Worm (Caenorhabditis elegans) whole organism, L3 larva: ENCODE measurements around the gene tmbi-4.

Experiments
- R02D3.7 ChIP-seq: fragments of 150-350 bp; optimal IDR thresholded peaks from 2 replicates; lab custom pipeline; 2014; ENCODE audit warnings: missing biosample characterization, missing genetic modification characterization
- aly-2 ChIP-seq: fragments of 150-350 bp; optimal IDR thresholded peaks from 2 replicates; lab custom pipeline; 2014; ENCODE audit warnings: missing biosample characterization, missing genetic modification characterization
- ceh-16 ChIP-seq: sonication (generic microtip); optimal IDR thresholded peaks from 2 replicates; lab custom pipeline; 2017; ENCODE audit warnings: missing biosample characterization, missing genetic modification characterization
- ceh-9 ChIP-seq: sonication (generic microtip); optimal IDR thresholded peaks from 2 replicates; lab custom pipeline; 2018; ENCODE audit warnings: missing biosample characterization, missing genetic modification characterization
- daf-12 ChIP-seq: fragments of 150-350 bp; optimal IDR thresholded peaks from 2 replicates; lab custom pipeline; 2014; ENCODE audit warnings: missing biosample characterization, missing genetic modification reagents, missing genetic modification characterization
- egl-27 ChIP-seq: sonication (generic microtip); optimal IDR thresholded peaks from 4 replicates; lab custom pipeline; 2017; ENCODE audit warnings: missing biosample characterization, missing genetic modification reagents, missing genetic modification characterization
- elt-1 ChIP-seq: fragments of 150-350 bp; optimal IDR thresholded peaks from 2 replicates; lab custom pipeline; 2014; ENCODE audit warnings: missing biosample characterization, missing genetic modification characterization
- elt-2 ChIP-seq: sonication (generic microtip); optimal IDR thresholded peaks from 2 replicates; lab custom pipeline; 2016; ENCODE audit warnings: missing genetic modification reagents, mild to moderate bottlenecking, missing genetic modification characterization, missing compliant biosample characterization
- eor-1 ChIP-seq, 2 experiments: fragments of 150-350 bp; optimal IDR thresholded peaks; 2 replicates each; lab custom pipeline; 2014 to 2018; ENCODE audit warnings: missing biosample characterization in 2 of 2, missing genetic modification characterization in 2 of 2
- fkh-10 ChIP-seq: sonication (generic microtip); optimal IDR thresholded peaks from 2 replicates; lab custom pipeline; 2017; ENCODE audit warnings: missing biosample characterization, missing genetic modification reagents, missing genetic modification characterization
- jun-1 ChIP-seq: fragments of 150-350 bp; optimal IDR thresholded peaks from 2 replicates; lab custom pipeline; 2014; ENCODE audit warnings: missing biosample characterization, missing genetic modification reagents, missing genetic modification characterization
- lin-15B ChIP-seq: fragments of 150-350 bp; optimal IDR thresholded peaks from 2 replicates; lab custom pipeline; 2014; ENCODE audit warnings: missing biosample characterization, missing genetic modification characterization
- lsy-12 ChIP-seq: sonication (generic microtip); optimal IDR thresholded peaks from 2 replicates; lab custom pipeline; 2016; ENCODE audit warnings: mild to moderate bottlenecking, missing genetic modification characterization, missing compliant biosample characterization
- mml-1 ChIP-seq: fragments of 150-350 bp; sonication (generic microtip); optimal IDR thresholded peaks from 3 replicates; lab custom pipeline; 2014; ENCODE audit warnings: missing biosample characterization, missing genetic modification characterization
- nhr-12 ChIP-seq: fragments of 150-350 bp; optimal IDR thresholded peaks from 2 replicates; lab custom pipeline; 2014; ENCODE audit warnings: missing biosample characterization, missing genetic modification characterization
- nhr-23 ChIP-seq: fragments of 150-350 bp; optimal IDR thresholded peaks from 2 replicates; lab custom pipeline; 2014; ENCODE audit warnings: missing biosample characterization, missing genetic modification reagents, missing genetic modification characterization
- nhr-28 ChIP-seq: fragments of 150-350 bp; optimal IDR thresholded peaks from 2 replicates; lab custom pipeline; 2014; ENCODE audit warnings: missing biosample characterization, missing genetic modification characterization
- nhr-77 ChIP-seq: fragments of 150-350 bp; optimal IDR thresholded peaks from 2 replicates; lab custom pipeline; 2014; ENCODE audit warnings: missing biosample characterization, missing genetic modification characterization
- pha-4 ChIP-seq: fragments of 150-350 bp; optimal IDR thresholded peaks from 2 replicates; lab custom pipeline; 2014; ENCODE audit warnings: missing biosample characterization, missing genetic modification reagents, missing genetic modification characterization
- pqm-1 ChIP-seq: fragments of 150-350 bp; optimal IDR thresholded peaks from 2 replicates; lab custom pipeline; 2017; ENCODE audit warnings: missing biosample characterization, missing genetic modification characterization, inconsistent platforms
- sea-2 ChIP-seq: fragments of 150-350 bp; sonication (generic microtip); optimal IDR thresholded peaks from 4 replicates; lab custom pipeline; 2014; ENCODE audit warnings: missing biosample characterization, missing genetic modification reagents, missing genetic modification characterization
- skn-1 ChIP-seq: fragments of 150-350 bp; optimal IDR thresholded peaks from 2 replicates; lab custom pipeline; 2014; ENCODE audit warnings: missing biosample characterization, missing genetic modification characterization
- unc-62 ChIP-seq: fragments of 150-350 bp; sonication (generic microtip); optimal IDR thresholded peaks from 4 replicates; lab custom pipeline; 2014; ENCODE audit warnings: missing biosample characterization, missing genetic modification reagents, missing genetic modification characterization
- zag-1 ChIP-seq: fragments of 150-350 bp; optimal IDR thresholded peaks from 2 replicates; lab custom pipeline; 2014; ENCODE audit warnings: missing biosample characterization, missing genetic modification characterization
- ztf-4 ChIP-seq: fragments of 150-350 bp; optimal IDR thresholded peaks from 2 replicates; lab custom pipeline; 2014; ENCODE audit warnings: missing biosample characterization, missing genetic modification characterization

The tmbi-4 gene

DNA sequence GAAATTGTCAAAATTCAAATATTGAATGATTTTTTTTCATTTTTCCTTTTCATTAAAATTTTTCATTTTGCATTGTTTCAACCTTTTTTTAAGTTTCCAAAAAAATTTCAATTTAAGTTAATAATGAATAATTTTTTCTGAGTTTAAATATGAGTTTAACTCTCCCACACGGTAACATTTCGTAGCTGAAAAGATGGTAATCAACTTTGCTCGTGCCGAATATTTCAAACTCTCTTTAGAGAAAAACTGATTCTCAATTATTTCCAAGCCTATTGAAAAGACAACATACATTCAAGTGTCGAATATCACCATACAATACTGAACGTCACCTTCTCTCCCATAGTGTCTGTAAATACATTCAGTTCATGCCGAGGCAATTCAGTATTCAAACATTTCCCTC lies 58.4 kb downstream of the tmbi-4 start:
- TF ChIP-seq ztf-4 (tag; lab: Kevin White, UChicago) (no peak), elt-1 (tag; lab: Kevin White, UChicago) (no peak), R02D3.7 (tag; lab: Kevin White, UChicago) (no peak), jun-1 (tag; lab: Kevin White, UChicago) (no peak), skn-1 (tag; lab: Kevin White, UChicago) (no peak), nhr-23 (tag; lab: Kevin White, UChicago) (no peak), mml-1 (tag; lab: Kevin White, UChicago) (no peak), unc-62 (GFP tag; lab: Kevin White, UChicago) (no peak), aly-2 (no peak), ceh-9 (tag; lab: Kevin White, UChicago) (no peak), daf-12 (tag; lab: Kevin White, UChicago) (no peak), fkh-10 (no peak), lin-15B (tag; lab: Kevin White, UChicago) (no peak), nhr-77 (no peak), elt-2 (no peak), nhr-12 (tag; lab: Kevin White, UChicago) (no peak), ceh-16 (no peak), zag-1 (no peak), egl-27 (no peak), lsy-12 (tag; lab: Kevin White, UChicago) (no peak)

DNA sequence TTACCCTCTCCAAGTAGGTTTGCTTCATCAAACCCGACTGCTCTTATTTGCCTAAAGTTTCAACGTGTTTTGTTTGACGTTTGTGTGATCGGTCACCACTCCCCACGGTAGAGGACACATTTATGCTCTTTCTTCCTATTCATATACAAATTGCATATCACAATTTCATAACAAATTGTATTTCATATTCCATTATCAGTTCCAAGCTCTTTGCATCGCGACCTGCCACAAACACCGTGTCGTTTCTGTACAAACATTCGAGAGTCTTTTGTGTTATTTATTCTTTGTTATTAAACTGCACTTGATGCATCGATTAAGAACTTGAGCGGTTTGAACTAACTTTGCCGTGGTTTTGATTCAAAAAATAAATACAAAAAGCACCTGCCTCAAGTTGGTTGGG lies 59.6 kb downstream of the tmbi-4 start:
- TF ChIP-seq pha-4 (tag; lab: Kevin White, UChicago) = peak; percentile 47
- TF ChIP-seq skn-1 (tag; lab: Kevin White, UChicago) = no peak
- peak; percentile 59 for TF ChIP-seq pqm-1 (tag; lab: Kevin White, UChicago)
- peak; percentile 71 for TF ChIP-seq elt-2
- no peak for TF ChIP-seq nhr-28
- TF ChIP-seq sea-2 = no peak
- no peak for TF ChIP-seq eor-1 (tag; optimal IDR thresholded peaks at IDR 0.05; lab: Kevin White, UChicago)
- TF ChIP-seq, all 47 proteins: peak for 3
